Worm (Caenorhabditis elegans) whole organism, L3 larva: ENCODE measurements around the gene C28C12.12.

Experiments used
- R02D3.7 ChIP-seq: fragments of 150-350 bp; optimal IDR thresholded peaks from 2 replicates; lab custom pipeline; 2014; ENCODE audit warnings: missing biosample characterization, missing genetic modification characterization
- ZK546.5 ChIP-seq: sonication (generic microtip); optimal IDR thresholded peaks from 2 replicates; lab custom pipeline; 2017; ENCODE audit warnings: missing biosample characterization, missing genetic modification characterization
- aly-2 ChIP-seq: fragments of 150-350 bp; optimal IDR thresholded peaks from 2 replicates; lab custom pipeline; 2014; ENCODE audit warnings: missing biosample characterization, missing genetic modification characterization
- ama-1 ChIP-seq: fragments of 150-350 bp; optimal IDR thresholded peaks from 2 replicates; lab custom pipeline; 2018
- ceh-16 ChIP-seq: sonication (generic microtip); optimal IDR thresholded peaks from 2 replicates; lab custom pipeline; 2017; ENCODE audit warnings: missing biosample characterization, missing genetic modification characterization
- ceh-28 ChIP-seq: fragments of 150-350 bp; optimal IDR thresholded peaks from 2 replicates; lab custom pipeline; 2014; ENCODE audit warnings: missing biosample characterization, missing genetic modification reagents, missing genetic modification characterization
- ceh-82 ChIP-seq: fragments of 150-350 bp; optimal IDR thresholded peaks from 2 replicates; lab custom pipeline; 2014; ENCODE audit warnings: missing biosample characterization, missing genetic modification characterization
- ceh-9 ChIP-seq: sonication (generic microtip); optimal IDR thresholded peaks from 2 replicates; lab custom pipeline; 2018; ENCODE audit warnings: missing biosample characterization, missing genetic modification characterization
- daf-12 ChIP-seq: fragments of 150-350 bp; optimal IDR thresholded peaks from 2 replicates; lab custom pipeline; 2014; ENCODE audit warnings: missing biosample characterization, missing genetic modification reagents, missing genetic modification characterization
- egl-27 ChIP-seq: sonication (generic microtip); optimal IDR thresholded peaks from 4 replicates; lab custom pipeline; 2017; ENCODE audit warnings: missing biosample characterization, missing genetic modification reagents, missing genetic modification characterization
- egl-5 ChIP-seq: fragments of 150-350 bp; optimal IDR thresholded peaks from 2 replicates; lab custom pipeline; 2017; ENCODE audit warnings: missing biosample characterization, missing genetic modification reagents, missing genetic modification characterization, inconsistent platforms
- elt-2 ChIP-seq: sonication (generic microtip); optimal IDR thresholded peaks from 2 replicates; lab custom pipeline; 2016; ENCODE audit warnings: missing genetic modification reagents, mild to moderate bottlenecking, missing genetic modification characterization, missing compliant biosample characterization
- elt-3 ChIP-seq, 3 experiments: fragments of 150-350 bp in 1 of 3; sonication (generic microtip) in 2 of 3; optimal IDR thresholded peaks; 2 replicates in 2 of 3; 4 replicates in 1 of 3; lab custom pipeline; 2014 to 2017; ENCODE audit warnings: missing biosample characterization in 3 of 3, missing genetic modification characterization in 3 of 3
- fkh-10 ChIP-seq: sonication (generic microtip); optimal IDR thresholded peaks from 2 replicates; lab custom pipeline; 2017; ENCODE audit warnings: missing biosample characterization, missing genetic modification reagents, missing genetic modification characterization
- fkh-2 ChIP-seq: fragments of 150-350 bp; optimal IDR thresholded peaks from 2 replicates; lab custom pipeline; 2014; ENCODE audit warnings: missing biosample characterization, missing genetic modification reagents, missing genetic modification characterization
- fos-1 ChIP-seq: fragments of 150-350 bp; optimal IDR thresholded peaks from 2 replicates; lab custom pipeline; 2014; ENCODE audit warnings: missing biosample characterization, missing genetic modification characterization
- hmg-11 ChIP-seq: sonication (generic microtip); optimal IDR thresholded peaks from 2 replicates; lab custom pipeline; 2016; ENCODE audit warnings: missing genetic modification characterization, missing compliant biosample characterization
- jun-1 ChIP-seq: fragments of 150-350 bp; optimal IDR thresholded peaks from 2 replicates; lab custom pipeline; 2014; ENCODE audit warnings: missing biosample characterization, missing genetic modification reagents, missing genetic modification characterization
- lin-15B ChIP-seq: fragments of 150-350 bp; optimal IDR thresholded peaks from 2 replicates; lab custom pipeline; 2014; ENCODE audit warnings: missing biosample characterization, missing genetic modification characterization
- lin-39 ChIP-seq: fragments of 150-350 bp; optimal IDR thresholded peaks from 2 replicates; lab custom pipeline; 2018; ENCODE audit warnings: missing biosample characterization, missing genetic modification reagents, missing genetic modification characterization
- lsy-12 ChIP-seq: sonication (generic microtip); optimal IDR thresholded peaks from 2 replicates; lab custom pipeline; 2016; ENCODE audit warnings: mild to moderate bottlenecking, missing genetic modification characterization, missing compliant biosample characterization
- mdl-1 ChIP-seq: fragments of 150-350 bp; optimal IDR thresholded peaks from 2 replicates; lab custom pipeline; 2014; ENCODE audit warnings: missing biosample characterization, missing genetic modification characterization
- mml-1 ChIP-seq: fragments of 150-350 bp; sonication (generic microtip); optimal IDR thresholded peaks from 3 replicates; lab custom pipeline; 2014; ENCODE audit warnings: missing biosample characterization, missing genetic modification characterization
- nfya-1 ChIP-seq: sonication (generic microtip); optimal IDR thresholded peaks from 2 replicates; lab custom pipeline; 2017; ENCODE audit warnings: missing genetic modification characterization, mild to moderate bottlenecking, missing compliant biosample characterization, antibody characterized with exemption, moderate library complexity; ENCODE audit not compliant: insufficient read depth
- nhr-11 ChIP-seq: fragments of 150-350 bp; optimal IDR thresholded peaks from 2 replicates; lab custom pipeline; 2014; ENCODE audit warnings: missing biosample characterization, missing genetic modification characterization
- nhr-12 ChIP-seq: fragments of 150-350 bp; optimal IDR thresholded peaks from 2 replicates; lab custom pipeline; 2014; ENCODE audit warnings: missing biosample characterization, missing genetic modification characterization
- nhr-23 ChIP-seq: fragments of 150-350 bp; optimal IDR thresholded peaks from 2 replicates; lab custom pipeline; 2014; ENCODE audit warnings: missing biosample characterization, missing genetic modification reagents, missing genetic modification characterization
- nhr-237 ChIP-seq: fragments of 150-350 bp; optimal IDR thresholded peaks from 2 replicates; lab custom pipeline; 2014; ENCODE audit warnings: missing biosample characterization, missing genetic modification characterization
- nhr-25 ChIP-seq: sonication (generic microtip); optimal IDR thresholded peaks from 2 replicates; lab custom pipeline; 2017; ENCODE audit warnings: missing biosample characterization, missing genetic modification characterization
- nhr-28 ChIP-seq: fragments of 150-350 bp; optimal IDR thresholded peaks from 2 replicates; lab custom pipeline; 2014; ENCODE audit warnings: missing biosample characterization, missing genetic modification characterization
- nhr-43 ChIP-seq: sonication (generic microtip); optimal IDR thresholded peaks from 2 replicates; lab custom pipeline; 2016; ENCODE audit warnings: mild to moderate bottlenecking, missing genetic modification characterization, missing compliant biosample characterization; ENCODE audit not compliant: poor library complexity, severe bottlenecking
- nhr-67 ChIP-seq: fragments of 150-350 bp; optimal IDR thresholded peaks from 2 replicates; lab custom pipeline; 2014; ENCODE audit warnings: missing biosample characterization, missing genetic modification characterization
- nhr-76 ChIP-seq: fragments of 150-350 bp; sonication (generic microtip); optimal IDR thresholded peaks from 5 replicates; lab custom pipeline; 2014; ENCODE audit warnings: missing biosample characterization, missing genetic modification characterization
- nhr-77 ChIP-seq: fragments of 150-350 bp; optimal IDR thresholded peaks from 2 replicates; lab custom pipeline; 2014; ENCODE audit warnings: missing biosample characterization, missing genetic modification characterization
- pha-4 ChIP-seq: fragments of 150-350 bp; optimal IDR thresholded peaks from 2 replicates; lab custom pipeline; 2014; ENCODE audit warnings: missing biosample characterization, missing genetic modification reagents, missing genetic modification characterization
- pqm-1 ChIP-seq: fragments of 150-350 bp; optimal IDR thresholded peaks from 2 replicates; lab custom pipeline; 2017; ENCODE audit warnings: missing biosample characterization, missing genetic modification characterization, inconsistent platforms
- sea-2 ChIP-seq: fragments of 150-350 bp; sonication (generic microtip); optimal IDR thresholded peaks from 4 replicates; lab custom pipeline; 2014; ENCODE audit warnings: missing biosample characterization, missing genetic modification reagents, missing genetic modification characterization
- skn-1 ChIP-seq: fragments of 150-350 bp; optimal IDR thresholded peaks from 2 replicates; lab custom pipeline; 2014; ENCODE audit warnings: missing biosample characterization, missing genetic modification characterization
- snpc-4 ChIP-seq: fragments of 150-350 bp; optimal IDR thresholded peaks from 2 replicates; lab custom pipeline; 2014; ENCODE audit warnings: missing biosample characterization, missing genetic modification characterization
- tbx-2 ChIP-seq: sonication (generic microtip); optimal IDR thresholded peaks from 2 replicates; lab custom pipeline; 2016; ENCODE audit warnings: mild to moderate bottlenecking, missing genetic modification characterization, missing compliant biosample characterization
- unc-39 ChIP-seq: sonication (generic microtip); optimal IDR thresholded peaks from 4 replicates; lab custom pipeline; 2017; ENCODE audit warnings: missing biosample characterization, missing genetic modification characterization
- unc-62 ChIP-seq: fragments of 150-350 bp; sonication (generic microtip); optimal IDR thresholded peaks from 4 replicates; lab custom pipeline; 2014; ENCODE audit warnings: missing biosample characterization, missing genetic modification reagents, missing genetic modification characterization
- zag-1 ChIP-seq: fragments of 150-350 bp; optimal IDR thresholded peaks from 2 replicates; lab custom pipeline; 2014; ENCODE audit warnings: missing biosample characterization, missing genetic modification characterization
- ztf-11 ChIP-seq: fragments of 150-350 bp; optimal IDR thresholded peaks from 2 replicates; lab custom pipeline; 2014; ENCODE audit warnings: missing biosample characterization, missing genetic modification characterization
- ztf-4 ChIP-seq: fragments of 150-350 bp; optimal IDR thresholded peaks from 2 replicates; lab custom pipeline; 2014; ENCODE audit warnings: missing biosample characterization, missing genetic modification characterization

Gene C28C12.12

ce11 chrIV:8538011-8538658, 42.0 kb upstream of the C28C12.12 start:
- no peak for TF ChIP-seq nhr-12 (tag; lab: Kevin White, UChicago)
- TF ChIP-seq hmg-11 (tag; lab: Kevin White, UChicago) = no peak
- TF ChIP-seq pha-4 (tag; lab: Kevin White, UChicago) = peak; percentile 29
- peak; percentile 11 for TF ChIP-seq elt-2 (tag; lab: Kevin White, UChicago)
- no peak for TF ChIP-seq jun-1 (tag; lab: Kevin White, UChicago)
- TF ChIP-seq pqm-1 (tag; lab: Kevin White, UChicago) = peak; percentile 9
- TF ChIP-seq nhr-23 (tag; lab: Kevin White, UChicago) = no peak
- TF ChIP-seq nhr-77 (tag; lab: Kevin White, UChicago) = no peak
- TF ChIP-seq lsy-12 = peak; percentile 59
- no peak for TF ChIP-seq elt-3 (tag; optimal IDR thresholded peaks at IDR 0.05; lab: Kevin White, UChicago)
- no peak for TF ChIP-seq snpc-4 (tag; lab: Kevin White, UChicago)

ce11 chrIV:8535946-8536345, 39.8 kb upstream of the C28C12.12 start:
- TF ChIP-seq hmg-11 (tag; lab: Kevin White, UChicago) (no peak), tbx-2 (tag; lab: Kevin White, UChicago) (no peak), jun-1 (tag; lab: Kevin White, UChicago) (no peak), nhr-43 (tag; lab: Kevin White, UChicago) (no peak), nhr-237 (tag; lab: Kevin White, UChicago) (no peak), elt-3 (tag; optimal IDR thresholded peaks at IDR 0.05; lab: Kevin White, UChicago) (no peak), ztf-4 (tag; lab: Kevin White, UChicago) (no peak), unc-39 (no peak), nfya-1 (tag; lab: Kevin White, UChicago) (no peak), unc-62 (GFP tag; lab: Kevin White, UChicago) (no peak), lsy-12 (no peak), ztf-11 (tag; lab: Kevin White, UChicago) (no peak), nhr-77 (tag; lab: Kevin White, UChicago) (no peak), egl-5 (no peak), ZK546.5 (tag; lab: Kevin White, UChicago) (no peak), lin-15B (tag; lab: Kevin White, UChicago) (no peak), elt-2 (tag; lab: Kevin White, UChicago) (no peak), nhr-25 (tag; lab: Kevin White, UChicago) (no peak)

ce11 chrIV:8534997-8535414, 38.8 kb upstream of the C28C12.12 start:
- TF ChIP-seq zag-1 (no peak), tbx-2 (tag; lab: Kevin White, UChicago) (no peak), nhr-77 (tag; lab: Kevin White, UChicago) (no peak), snpc-4 (tag; lab: Kevin White, UChicago) (no peak), daf-12 (no peak), hmg-11 (tag; lab: Kevin White, UChicago) (no peak), fkh-10 (GFP tag; lab: Kevin White, UChicago) (no peak), egl-5 (no peak), ceh-16 (tag; lab: Kevin White, UChicago) (no peak), fos-1 (no peak), nhr-76 (tag; lab: Kevin White, UChicago) (peak; percentile 78), R02D3.7 (tag; lab: Kevin White, UChicago) (no peak), ztf-4 (tag; lab: Kevin White, UChicago) (no peak), sea-2 (no peak), nhr-43 (tag; lab: Kevin White, UChicago) (peak; percentile 84), pha-4 (tag; lab: Kevin White, UChicago) (no peak), mdl-1 (peak; percentile 69), ama-1 (lab: Kevin White, UChicago) (peak; percentile 51), ceh-28 (tag; lab: Kevin White, UChicago) (peak; percentile 42), lin-15B (tag; lab: Kevin White, UChicago) (no peak), pqm-1 (tag; lab: Kevin White, UChicago) (peak; percentile 53), jun-1 (tag; lab: Kevin White, UChicago) (no peak), lin-39 (tag; lab: Kevin White, UChicago) (no peak), ceh-9 (tag; lab: Kevin White, UChicago) (no peak), nhr-12 (tag; lab: Kevin White, UChicago) (no peak), nhr-67 (tag; lab: Kevin White, UChicago) (no peak), unc-62 (GFP tag; lab: Kevin White, UChicago) (no peak), nhr-237 (tag; lab: Kevin White, UChicago) (no peak), nhr-28 (no peak), fkh-2 (tag; lab: Kevin White, UChicago) (no peak), ceh-82 (tag; lab: Kevin White, UChicago) (no peak), egl-27 (tag; lab: Kevin White, UChicago) (no peak), skn-1 (tag; lab: Kevin White, UChicago) (peak; percentile 23), nhr-25 (tag; lab: Kevin White, UChicago) (peak; percentile 71), mml-1 (tag; lab: Kevin White, UChicago) (peak; percentile 54), lsy-12 (peak; percentile 32), nhr-11 (tag; lab: Kevin White, UChicago) (no peak), elt-2 (tag; lab: Kevin White, UChicago) (peak; percentile 78), ztf-11 (tag; lab: Kevin White, UChicago) (no peak), aly-2 (tag; lab: Kevin White, UChicago) (no peak), nhr-23 (tag; lab: Kevin White, UChicago) (peak; percentile 63)
